Fruit fly (Drosophila melanogaster) whole organism, embryonic: ENCODE results near the gene CG33695.

Source experiments
- BEAF-32 ChIP-seq: fragments of 200-800 bp; sonication (Bioruptor generic); optimal IDR thresholded peaks from 3 replicates; lab custom pipeline; 2017; ENCODE audit warnings: missing biosample characterization, missing genetic modification characterization, mild to moderate bottlenecking, moderate library complexity, missing genetic modification reagents
- Bteb2 ChIP-seq: fragments of 200-800 bp; sonication (Bioruptor generic); optimal IDR thresholded peaks from 2 replicates; lab custom pipeline; 2016; ENCODE audit warnings: missing biosample characterization, missing genetic modification characterization
- CG10267 ChIP-seq: fragments of 200-800 bp; sonication (Bioruptor generic); optimal IDR thresholded peaks from 2 replicates; lab custom pipeline; 2018; ENCODE audit warnings: missing biosample characterization, mild to moderate bottlenecking, missing genetic modification characterization, moderate library complexity
- CG10431 ChIP-seq: fragments of 200-800 bp; sonication (Bioruptor generic); optimal IDR thresholded peaks from 3 replicates; lab custom pipeline; 2018; ENCODE audit warnings: missing biosample characterization, mild to moderate bottlenecking, missing genetic modification characterization
- CG15514 ChIP-seq: fragments of 200-800 bp; sonication (Bioruptor generic); optimal IDR thresholded peaks from 3 replicates; lab custom pipeline; 2017; ENCODE audit warnings: missing biosample characterization, missing genetic modification characterization, mild to moderate bottlenecking, moderate library complexity, missing genetic modification reagents
- CG1603 ChIP-seq: fragments of 200-800 bp; sonication (Bioruptor generic); optimal IDR thresholded peaks from 2 replicates; lab custom pipeline; 2019; ENCODE audit warnings: missing biosample characterization, mild to moderate bottlenecking, missing genetic modification characterization, moderate library complexity
- CG16813 ChIP-seq: fragments of 200-800 bp; sonication (Bioruptor generic); IDR thresholded peaks from 3 replicates; pipeline ENCODE4 v1.3.6; 2022; ENCODE audit warnings: missing biosample characterization, missing genetic modification characterization; ENCODE audit not compliant: partially characterized antibody
- CG2129 ChIP-seq: fragments of 200-800 bp; sonication (Bioruptor generic); IDR thresholded peaks from 2 replicates; pipeline ENCODE4 v1.3.6; 2022; ENCODE audit warnings: missing biosample characterization, missing genetic modification characterization; ENCODE audit not compliant: partially characterized antibody
- CG32767 ChIP-seq: fragments of 200-800 bp; sonication (Bioruptor generic); IDR thresholded peaks from 2 replicates; pipeline ENCODE4 v1.3.6; 2022; ENCODE audit warnings: missing biosample characterization, missing genetic modification characterization
- CG34224 ChIP-seq: fragments of 200-800 bp; sonication (Bioruptor generic); IDR thresholded peaks from 3 replicates; pipeline ENCODE4 v1.3.6; 2022; ENCODE audit warnings: missing biosample characterization, missing genetic modification characterization; ENCODE audit not compliant: partially characterized antibody
- CG4617 ChIP-seq: fragments of 200-800 bp; sonication (Bioruptor generic); optimal IDR thresholded peaks from 3 replicates; lab custom pipeline; 2016; ENCODE audit warnings: missing biosample characterization, missing genetic modification characterization, borderline replicate concordance
- CG4730 ChIP-seq: fragments of 200-800 bp; sonication (Bioruptor generic); IDR thresholded peaks from 2 replicates; pipeline ENCODE4 v1.3.6; 2022; ENCODE audit warnings: missing biosample characterization, missing genetic modification characterization
- CG7745 ChIP-seq: fragments of 200-800 bp; sonication (Bioruptor generic); optimal IDR thresholded peaks from 2 replicates; lab custom pipeline; 2018; ENCODE audit warnings: missing biosample characterization, mild to moderate bottlenecking, missing genetic modification characterization, moderate library complexity
- CG7928 ChIP-seq: fragments of 200-800 bp; sonication (Bioruptor generic); optimal IDR thresholded peaks from 2 replicates; lab custom pipeline; 2017; ENCODE audit warnings: missing biosample characterization, mild to moderate bottlenecking, missing genetic modification characterization
- Dfd ChIP-seq, 2 experiments: fragments of >200 bp; optimal IDR thresholded peaks; 2 replicates each; lab custom pipeline; 2017; ENCODE audit warnings: missing biosample characterization in 2 of 2, missing genetic modification characterization in 2 of 2
- Hey ChIP-seq: fragments of 200-800 bp; sonication (Bioruptor generic); optimal IDR thresholded peaks from 3 replicates; lab custom pipeline; 2018; ENCODE audit warnings: missing biosample characterization, mild to moderate bottlenecking, missing genetic modification characterization
- MESR4 ChIP-seq: fragments of 200-800 bp; sonication (Bioruptor generic); optimal IDR thresholded peaks from 2 replicates; lab custom pipeline; 2018; ENCODE audit warnings: missing biosample characterization, mild to moderate bottlenecking, missing genetic modification characterization, moderate library complexity
- Opbp ChIP-seq: fragments of 200-800 bp; sonication (Bioruptor generic); IDR thresholded peaks from 3 replicates; pipeline ENCODE4 v1.3.6; 2022; ENCODE audit warnings: missing biosample characterization, missing genetic modification characterization; ENCODE audit not compliant: partially characterized antibody
- Scr ChIP-seq: fragments of 200-800 bp; sonication (Bioruptor generic); IDR thresholded peaks from 2 replicates; pipeline ENCODE4 v1.3.6; 2022; ENCODE audit warnings: missing biosample characterization, missing genetic modification characterization; ENCODE audit not compliant: partially characterized antibody
- amos ChIP-seq: fragments of 200-800 bp; sonication (Bioruptor generic); IDR thresholded peaks from 2 replicates; pipeline ENCODE4 v1.3.6; 2022; ENCODE audit warnings: missing biosample characterization, missing genetic modification characterization; ENCODE audit not compliant: partially characterized antibody
- bbx ChIP-seq: fragments of 200-800 bp; sonication (Bioruptor generic); IDR thresholded peaks from 2 replicates; pipeline ENCODE4 v1.3.6; 2022; ENCODE audit warnings: missing biosample characterization, missing genetic modification characterization; ENCODE audit not compliant: partially characterized antibody
- da ChIP-seq: fragments of 200-800 bp; sonication (Bioruptor generic); optimal IDR thresholded peaks from 2 replicates; lab custom pipeline; 2016; ENCODE audit warnings: missing biosample characterization, missing genetic modification characterization
- hb ChIP-seq: fragments of 200-800 bp; sonication (Bioruptor generic); IDR thresholded peaks from 3 replicates; pipeline ENCODE4 v1.3.6; 2022; ENCODE audit warnings: missing biosample characterization, missing genetic modification characterization; ENCODE audit not compliant: partially characterized antibody
- ind ChIP-seq: fragments of 200-800 bp; sonication (Bioruptor generic); optimal IDR thresholded peaks from 3 replicates; lab custom pipeline; 2016; ENCODE audit warnings: missing biosample characterization, missing genetic modification characterization
- inv ChIP-seq: fragments of 200-800 bp; sonication (Bioruptor generic); IDR thresholded peaks from 2 replicates; pipeline ENCODE4 v1.3.6; 2022; ENCODE audit warnings: missing biosample characterization, missing genetic modification characterization; ENCODE audit not compliant: partially characterized antibody
- mld ChIP-seq: fragments of 200-800 bp; sonication (Bioruptor generic); IDR thresholded peaks from 3 replicates; pipeline ENCODE4 v1.3.6; 2022; ENCODE audit warnings: missing biosample characterization, missing genetic modification characterization; ENCODE audit not compliant: partially characterized antibody
- oc ChIP-seq: fragments of 200-800 bp; sonication (Bioruptor generic); optimal IDR thresholded peaks from 2 replicates; lab custom pipeline; 2018; ENCODE audit warnings: missing biosample characterization, mild to moderate bottlenecking, missing genetic modification characterization, moderate library complexity
- pan ChIP-seq, 4 experiments: fragments of >200 bp in 3 of 4; fragments of 200-800 bp in 1 of 4; sonication (Bioruptor generic) in 1 of 4; optimal IDR thresholded peaks in 3 of 4; IDR thresholded peaks in 1 of 4; 2 replicates each; pipeline versions ENCODE4 v1.3.6 to Lab custom; 2017 to 2022; ENCODE audit warnings: missing biosample characterization in 2 of 4, missing genetic modification characterization in 2 of 4, mixed read lengths in 1 of 4
- phol ChIP-seq: fragments of 200-800 bp; sonication (Bioruptor generic); optimal IDR thresholded peaks from 3 replicates; lab custom pipeline; 2018; ENCODE audit warnings: missing biosample characterization, mild to moderate bottlenecking, missing genetic modification characterization, moderate library complexity
- pzg ChIP-seq: fragments of 200-800 bp; sonication (Bioruptor generic); optimal IDR thresholded peaks from 3 replicates; lab custom pipeline; 2018; ENCODE audit warnings: missing biosample characterization, mild to moderate bottlenecking, missing genetic modification characterization, moderate library complexity
- sisA ChIP-seq: fragments of 200-800 bp; sonication (Bioruptor generic); IDR thresholded peaks from 2 replicates; pipeline ENCODE4 v1.3.6; 2022; ENCODE audit warnings: missing biosample characterization, missing genetic modification characterization
- sna ChIP-seq: fragments of 200-800 bp; sonication (Bioruptor generic); IDR thresholded peaks from 2 replicates; pipeline ENCODE4 v1.3.6; 2022; ENCODE audit warnings: missing biosample characterization, missing genetic modification characterization; ENCODE audit not compliant: partially characterized antibody
- stwl ChIP-seq: fragments of 200-800 bp; sonication (Bioruptor generic); optimal IDR thresholded peaks from 3 replicates; lab custom pipeline; 2018; ENCODE audit warnings: missing biosample characterization, mild to moderate bottlenecking, missing genetic modification characterization, moderate library complexity
- tna ChIP-seq: fragments of 200-800 bp; sonication (Bioruptor generic); IDR thresholded peaks from 2 replicates; pipeline ENCODE4 v1.3.6; 2022; ENCODE audit warnings: missing biosample characterization, missing genetic modification characterization; ENCODE audit not compliant: partially characterized antibody
- trem ChIP-seq: fragments of 200-800 bp; optimal IDR thresholded peaks from 3 replicates; lab custom pipeline; 2019; ENCODE audit warnings: missing biosample characterization, mild to moderate bottlenecking, missing genetic modification characterization, moderate library complexity
- zen2 ChIP-seq: fragments of 200-800 bp; sonication (Bioruptor generic); IDR thresholded peaks from 3 replicates; pipeline ENCODE4 v1.3.6; 2022; ENCODE audit warnings: missing biosample characterization, missing genetic modification characterization; ENCODE audit not compliant: partially characterized antibody

Gene CG33695

dm6 chr2L:11281930-11282329 is 4.1 kb downstream of the CG33695 start, which contains the start of gene mre11 (continued):
- no peak for TF ChIP-seq CG7928 (GFP tag; lab: Kevin White, UChicago)
- peak; percentile 66 for TF ChIP-seq BEAF-32 (GFP tag; lab: Kevin White, UChicago)
- TF ChIP-seq mld (GFP tag; lab: Robert Waterston, UW): peak; percentile 74; the same call in 2 of the 3 replicates
- TF ChIP-seq Dfd (GFP tag; optimal IDR thresholded peaks at IDR 0.05; lab: Kevin White, UChicago): no peak
- peak; percentile 83 for TF ChIP-seq Scr
- TF ChIP-seq CG16813 (GFP tag; lab: Robert Waterston, UW): peak; percentile 64
- peak; percentile 17 for TF ChIP-seq CG1603
- TF ChIP-seq inv (GFP tag; lab: Robert Waterston, UW): peak; percentile 58
- TF ChIP-seq hb (GFP tag; lab: Robert Waterston, UW): peak; percentile 83; the same call in 1 of the 3 replicates
- no peak for TF ChIP-seq pan (optimal IDR thresholded peaks at IDR 0.05; lab: Kevin White, UChicago)
- TF ChIP-seq pan (GFP tag; optimal IDR thresholded peaks at IDR 0.05 in 1 of 2, IDR thresholded peaks at IDR 0.05 in 1 of 2): no peak
- TF ChIP-seq CG2129 (GFP tag; lab: Robert Waterston, UW): peak; percentile 42
- TF ChIP-seq pzg (GFP tag; lab: Kevin White, UChicago): peak; percentile 30
- TF ChIP-seq CG7745 (tag; lab: Kevin White, UChicago): no peak
- TF ChIP-seq tna (GFP tag; lab: Robert Waterston, UW): peak; percentile 93
- peak; percentile 43 for TF ChIP-seq CG10267
- TF ChIP-seq phol (tag; lab: Kevin White, UChicago): peak; percentile 12
- no peak for TF ChIP-seq ind (GFP tag; lab: Kevin White, UChicago)
- no peak for TF ChIP-seq CG10431
- TF ChIP-seq bbx (GFP tag; lab: Robert Waterston, UW): peak; percentile 93
- no peak for TF ChIP-seq CG32767
- TF ChIP-seq sna (GFP tag; lab: Robert Waterston, UW): peak; percentile 90
- TF ChIP-seq sisA (GFP tag; lab: Robert Waterston, UW): no peak
- TF ChIP-seq CG4617 (GFP tag; lab: Kevin White, UChicago): peak; percentile 22
- peak; percentile 97 for TF ChIP-seq CG34224 (GFP tag; lab: Robert Waterston, UW)
- peak; percentile 96 for TF ChIP-seq zen2
- no peak for TF ChIP-seq da
- peak; percentile 72 for TF ChIP-seq stwl
- TF ChIP-seq amos (GFP tag; lab: Robert Waterston, UW): peak; percentile 80
- no peak for TF ChIP-seq Bteb2 (GFP tag; lab: Kevin White, UChicago)
- peak; percentile 86 for TF ChIP-seq Opbp (GFP tag; lab: Robert Waterston, UW)
- TF ChIP-seq CG15514 (GFP tag; lab: Kevin White, UChicago): peak; percentile 15
- peak; percentile 71 for TF ChIP-seq MESR4 (GFP tag; lab: Kevin White, UChicago)

- TF ChIP-seq CG4730 (GFP tag; lab: Robert Waterston, UW): no peak
Measured at dm6 chr2L:11285606-11286005, 7.8 kb downstream of the CG33695 start, which contains the start of gene Osi21. Gene Osi21 (minus strand): TSS chr2L:11285706.

DNA sequence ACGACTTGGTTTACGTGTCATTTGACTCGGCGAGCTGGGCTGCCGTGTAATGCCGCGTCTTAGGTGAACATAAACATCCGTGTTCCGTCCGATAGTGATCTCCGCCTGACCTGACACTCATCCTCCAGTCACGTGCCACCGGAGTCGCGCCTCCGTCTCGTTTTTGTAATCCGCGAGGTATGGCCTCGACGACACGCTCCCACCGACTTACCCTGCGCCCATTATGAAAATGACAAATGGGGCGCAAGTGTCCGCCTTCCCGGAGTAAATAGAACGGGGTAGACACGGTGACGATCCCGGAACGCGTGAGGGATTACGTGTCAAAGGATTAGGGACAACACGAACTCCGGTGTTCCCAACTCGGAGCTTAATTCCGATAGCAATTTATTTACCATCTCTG is 17.9 kb downstream of the CG33695 start:
- peak; percentile 51 for TF ChIP-seq oc (tag; lab: Kevin White, UChicago)
- TF ChIP-seq trem (tag; lab: Kevin White, UChicago): no peak
- peak; percentile 91 for TF ChIP-seq Hey
